Worm (Caenorhabditis elegans): ENCODE data around the gene Y42A5A.1.

Gene Y42A5A.1

DNA sequence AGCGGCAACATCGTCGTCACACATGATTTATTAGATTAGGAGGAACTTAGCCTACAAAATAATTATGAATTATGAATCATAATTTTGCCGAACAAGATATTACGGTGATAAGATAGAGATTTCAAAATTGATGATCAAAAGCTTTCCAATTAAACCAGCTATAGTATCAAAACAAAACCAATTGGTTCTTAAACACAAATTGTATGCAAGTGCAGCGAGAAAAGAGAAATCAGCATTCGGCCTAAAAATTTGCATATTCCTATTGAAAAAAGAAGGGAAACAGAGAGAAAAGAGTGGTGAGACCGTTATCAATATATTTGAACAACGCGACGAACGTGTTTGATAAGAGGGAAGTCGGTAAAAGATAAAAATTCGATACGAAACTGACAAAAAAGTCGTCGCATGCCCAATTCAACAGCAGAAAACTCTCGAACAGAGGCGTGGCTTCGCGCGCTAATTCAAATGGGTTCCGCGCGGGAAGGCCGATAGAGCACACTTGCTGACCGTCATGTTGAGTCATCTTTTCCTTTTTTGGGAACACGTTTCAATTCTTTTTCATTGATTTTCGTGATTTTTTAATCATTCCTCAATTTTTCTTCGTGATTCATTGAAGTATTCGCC lies 9.5 kb upstream of the Y42A5A.1 start, which contains the start of gene act-2 (continued):
- TF ChIP-seq hif-1 (tag; optimal IDR thresholded peaks at IDR 0.05) (peak in 1 of 2 experiments; percentile 44), mdl-1 (tag; optimal IDR thresholded peaks at IDR 0.05) (peak in 1 of 2 experiments; percentile 69), Y105C5A.15 (GFP tag; IDR thresholded peaks at IDR 0.05) (no peak), T20F7.1 (GFP tag; optimal IDR thresholded peaks at IDR 0.05) (peak; percentile 47), sdz-12 (GFP tag; optimal IDR thresholded peaks at IDR 0.05) (no peak), lin-1 (GFP tag; IDR thresholded peaks at IDR 0.05) (no peak), lin-29 (GFP tag; IDR thresholded peaks at IDR 0.05) (no peak), F26F4.8 (GFP tag; conservative IDR thresholded peaks at IDR 0.05) (no peak), aha-1 (tag) (peak; percentile 97), madf-9 (GFP tag; conservative IDR thresholded peaks at IDR 0.05) (peak; percentile 59; the same call in 1 of the 2 replicates), tra-1 (GFP tag; IDR thresholded peaks at IDR 0.05) (0 out of 2 replicates have a peak, but pooled peaks have one; percentile 45), zip-11 (GFP tag; IDR thresholded peaks at IDR 0.05) (no peak), spr-3 (GFP tag; optimal IDR thresholded peaks at IDR 0.05) (no peak), dmd-6 (GFP tag; IDR thresholded peaks at IDR 0.05) (peak; percentile 57), lin-39 (tag; optimal IDR thresholded peaks at IDR 0.05) (no peak), ztf-11 (tag; optimal IDR thresholded peaks at IDR 0.05) (no peak), daf-8 (GFP tag; IDR thresholded peaks at IDR 0.05) (no peak), set-16 (GFP tag; IDR thresholded peaks at IDR 0.05) (no peak; the same call in 1 of the 2 replicates), zfp-3 (GFP tag; conservative IDR thresholded peaks at IDR 0.05) (no peak), ceh-20 (GFP tag; IDR thresholded peaks at IDR 0.05) (no peak), dmd-9 (GFP tag; IDR thresholded peaks at IDR 0.05) (no peak), Y5F2A.4 (GFP tag; optimal IDR thresholded peaks at IDR 0.05) (no peak), php-3 (GFP tag; IDR thresholded peaks at IDR 0.05) (no peak)

DNA sequence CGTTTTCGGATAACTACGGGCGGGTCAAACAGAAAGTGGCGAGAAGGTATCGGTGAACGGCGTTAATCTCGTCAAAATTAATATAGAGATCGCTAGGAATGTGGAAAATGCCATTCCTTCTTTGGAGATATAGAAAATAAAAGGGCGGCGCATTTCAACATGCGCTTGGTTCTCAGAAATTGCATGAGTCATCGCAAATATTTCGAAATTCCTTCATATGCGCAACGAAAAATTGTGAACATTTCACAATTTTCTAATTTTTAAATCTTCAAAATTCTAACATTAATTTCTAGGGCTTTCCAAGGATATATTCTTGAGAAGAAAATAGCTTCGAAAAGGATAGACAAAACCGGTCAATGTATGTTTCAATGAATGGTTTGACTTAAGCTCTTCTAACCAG lies 8.9 kb upstream of the Y42A5A.1 start:
- TF ChIP-seq spr-3 (GFP tag; optimal IDR thresholded peaks at IDR 0.05): no peak
- TF ChIP-seq spr-1 (tag; optimal IDR thresholded peaks at IDR 0.05): no peak

DNA sequence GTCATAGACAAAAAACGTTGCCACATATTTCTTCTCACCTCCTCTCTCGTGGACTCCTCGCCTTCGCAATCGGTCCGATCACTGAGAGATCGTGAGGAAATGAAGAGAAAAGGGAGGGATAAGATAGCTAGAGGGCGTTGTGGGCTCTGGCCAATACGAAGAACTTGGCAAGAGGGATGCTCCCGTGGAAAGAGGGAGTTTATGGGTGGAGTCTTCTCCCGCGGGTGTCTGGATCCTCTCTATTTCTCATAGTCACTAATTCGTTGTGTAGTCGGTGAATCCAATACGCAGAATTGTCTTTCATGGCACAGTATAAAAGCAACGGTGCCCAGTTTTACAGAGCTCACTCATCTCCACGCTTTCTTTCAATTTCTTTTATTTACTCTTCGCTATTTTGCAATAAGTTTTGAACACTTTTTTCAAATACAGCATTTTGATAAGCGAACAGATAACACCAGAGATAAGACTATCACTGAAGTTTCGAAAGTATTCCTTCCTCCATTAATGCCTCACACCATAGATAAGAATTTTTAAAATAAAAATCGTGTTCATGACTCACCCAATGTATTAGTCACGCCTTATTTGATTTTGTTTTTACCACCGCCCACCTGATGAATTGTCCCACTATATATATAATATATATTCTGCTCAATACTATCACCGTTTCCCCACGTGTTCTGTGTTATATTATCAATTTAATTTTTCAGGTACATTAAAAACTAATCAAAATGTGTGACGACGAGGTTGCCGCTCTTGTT lies 7.2 kb upstream of the Y42A5A.1 start, which contains the start of gene act-1:
Gene act-1, plus strand, starts transcription at position 708 of the 758 bp plus-strand sequence.
- no peak for TF ChIP-seq skn-1 (tag; optimal IDR thresholded peaks at IDR 0.05)
- TF ChIP-seq nhr-48 (tag; optimal IDR thresholded peaks at IDR 0.05): no peak
- peak; percentile 66 for TF ChIP-seq nhr-28 (tag; optimal IDR thresholded peaks at IDR 0.05)
- TF ChIP-seq mes-2 (tag; optimal IDR thresholded peaks at IDR 0.05; ENCODE audit: poor library complexity, severe bottlenecking): no peak
- TF ChIP-seq ceh-20 (GFP tag; IDR thresholded peaks at IDR 0.05): no peak
- TF ChIP-seq lin-39 (tag; optimal IDR thresholded peaks at IDR 0.05): no peak
- peak; percentile 34 for TF ChIP-seq hlh-11 (tag; optimal IDR thresholded peaks at IDR 0.05)
- TF ChIP-seq ama-1 (optimal IDR thresholded peaks at IDR 0.05): peak; percentile 5
- TF ChIP-seq nhr-77 (tag; optimal IDR thresholded peaks at IDR 0.05): peak; percentile 6
- TF ChIP-seq nhr-6 (tag; optimal IDR thresholded peaks at IDR 0.05): no peak
- peak in 1 of 2 experiments; percentile 95 for TF ChIP-seq daf-16 (GFP tag; optimal IDR thresholded peaks at IDR 0.05)
- no peak for TF ChIP-seq daf-16 (tag; optimal IDR thresholded peaks at IDR 0.05)
- peak; percentile 73 for TF ChIP-seq nhr-11 (tag; optimal IDR thresholded peaks at IDR 0.05)
- no peak for TF ChIP-seq ceh-62 (tag; optimal IDR thresholded peaks at IDR 0.05)
- TF ChIP-seq nhr-25 (tag; optimal IDR thresholded peaks at IDR 0.05; ENCODE audit: borderline replicate concordance, insufficient read depth): no peak
- TF ChIP-seq zag-1 (tag; optimal IDR thresholded peaks at IDR 0.05): no peak
- TF ChIP-seq pqm-1 (tag; optimal IDR thresholded peaks at IDR 0.05): peak; percentile 95
- TF ChIP-seq ZK546.5 (tag; optimal IDR thresholded peaks at IDR 0.05): no peak
- no peak for TF ChIP-seq php-3 (GFP tag; IDR thresholded peaks at IDR 0.05)
- TF ChIP-seq pha-4 (GFP tag; IDR thresholded peaks at IDR 0.05): no peak
- no peak for TF ChIP-seq pha-4 (tag; optimal IDR thresholded peaks at IDR 0.05)
- TF ChIP-seq zip-2 (tag; optimal IDR thresholded peaks at IDR 0.05): no peak
- 0 out of 2 replicates have a peak, but pooled peaks have one; percentile 33 for TF ChIP-seq hmg-1.1 (GFP tag; IDR thresholded peaks at IDR 0.05)
- peak; percentile 26 for TF ChIP-seq dve-1 (tag; optimal IDR thresholded peaks at IDR 0.05; ENCODE audit: insufficient read depth)
- 0 out of 2 replicates have a peak, but pooled peaks have one; percentile 61 for TF ChIP-seq ctbp-1 (GFP tag; IDR thresholded peaks at IDR 0.05)
- TF ChIP-seq set-16 (GFP tag; IDR thresholded peaks at IDR 0.05): 0 out of 2 replicates have a peak, but pooled peaks have one; percentile 13
- TF ChIP-seq ceh-44 (GFP tag; IDR thresholded peaks at IDR 0.05): no peak
